Worm (Caenorhabditis elegans) whole organism, L4/young adult: ENCODE measurements around the gene F46G10.4.
A peak's percentile ranks its signal among the peaks of the same experiment; 100 is the strongest.

ENCODE experiments used
- W03F9.2 ChIP-seq: fragments of 150-350 bp; optimal IDR thresholded peaks from 2 replicates; lab custom pipeline; 2014; ENCODE audit warnings: missing biosample characterization, missing genetic modification characterization
- dao-5 ChIP-seq: sonication (generic microtip); optimal IDR thresholded peaks from 2 replicates; lab custom pipeline; 2016; ENCODE audit warnings: missing genotype, missing genetic modification characterization, moderate library complexity, missing compliant biosample characterization
- him-1 ChIP-seq: sonication (generic microtip); optimal IDR thresholded peaks from 2 replicates; lab custom pipeline; 2016; ENCODE audit warnings: missing genotype, missing genetic modification reagents, missing genetic modification characterization, missing compliant biosample characterization

The F46G10.4 gene

ce11 chrX:13339029-13339626 is 5.3 kb downstream of the F46G10.4 start:
- TF ChIP-seq dao-5 (tag; lab: Kevin White, UChicago): no peak
- no peak for TF ChIP-seq him-1
- no peak for TF ChIP-seq W03F9.2

DNA sequence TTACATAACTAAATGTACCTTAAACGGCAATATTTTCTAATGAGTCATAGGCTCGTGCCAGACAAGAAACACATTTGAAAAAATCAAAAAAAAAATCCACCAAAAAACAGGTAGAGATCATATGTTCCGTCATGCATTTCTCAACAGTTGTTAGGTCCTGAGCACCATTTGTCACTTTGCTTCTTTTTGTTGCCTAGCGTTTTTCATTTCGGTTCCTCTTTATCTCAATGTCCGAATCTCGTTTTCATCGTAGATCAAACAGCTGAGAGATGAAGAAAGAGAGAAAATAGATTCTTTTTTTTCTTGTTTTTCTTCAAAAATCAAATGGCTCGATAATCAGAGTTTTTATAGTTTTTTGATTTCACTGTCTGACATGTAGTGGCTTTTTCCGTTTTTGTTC is 7.1 kb downstream of the F46G10.4 start:
- TF ChIP-seq him-1 (no peak), dao-5 (tag; lab: Kevin White, UChicago) (no peak), W03F9.2 (no peak)

DNA sequence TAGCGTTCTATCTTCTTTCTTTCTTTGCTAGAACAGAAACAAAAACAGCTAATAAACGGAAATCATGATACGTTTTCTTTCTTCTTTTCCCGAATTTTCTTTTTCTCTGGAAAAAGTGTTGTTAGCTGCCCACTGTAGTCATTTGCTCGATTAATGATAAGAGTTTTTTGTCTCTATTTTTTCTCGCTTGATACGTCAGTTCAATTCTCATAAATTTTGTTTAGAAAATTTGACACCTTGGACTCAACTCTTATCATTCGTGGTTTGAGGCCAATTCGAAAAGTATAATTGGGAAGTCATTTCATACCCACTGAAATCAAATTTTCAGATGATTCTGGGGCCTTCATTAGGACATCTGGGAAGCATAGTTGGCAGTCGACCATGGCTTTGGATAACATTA is 8.0 kb downstream of the F46G10.4 start:
- TF ChIP-seq him-1 (no peak), dao-5 (tag; lab: Kevin White, UChicago) (no peak), W03F9.2 (no peak)

- TF ChIP-seq W03F9.2 (no peak), dao-5 (tag; lab: Kevin White, UChicago) (no peak), him-1 (no peak)
Measured at ce11 chrX:13347251-13347650, 13.4 kb downstream of the F46G10.4 start.

DNA sequence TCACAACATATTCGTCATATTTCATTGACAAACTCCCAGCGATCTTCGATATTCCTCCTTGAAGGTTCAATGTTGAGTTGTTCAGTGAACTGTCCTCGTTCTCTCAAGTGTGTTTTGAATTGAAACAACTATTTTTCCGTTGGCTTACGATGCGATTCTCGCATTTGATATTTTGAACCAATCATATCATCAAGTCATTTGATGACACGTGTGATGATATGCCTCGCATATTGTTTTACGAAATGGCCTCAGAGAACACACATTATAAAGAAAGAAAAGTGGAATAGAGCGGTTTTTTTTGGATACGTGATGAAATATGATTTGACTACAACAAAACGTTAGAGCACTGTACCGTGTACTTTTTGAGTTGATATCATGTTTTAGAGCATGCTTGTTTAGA is 14.6 kb downstream of the F46G10.4 start:
- TF ChIP-seq W03F9.2 (peak; percentile 48), dao-5 (tag; lab: Kevin White, UChicago) (no peak), him-1 (no peak)

DNA sequence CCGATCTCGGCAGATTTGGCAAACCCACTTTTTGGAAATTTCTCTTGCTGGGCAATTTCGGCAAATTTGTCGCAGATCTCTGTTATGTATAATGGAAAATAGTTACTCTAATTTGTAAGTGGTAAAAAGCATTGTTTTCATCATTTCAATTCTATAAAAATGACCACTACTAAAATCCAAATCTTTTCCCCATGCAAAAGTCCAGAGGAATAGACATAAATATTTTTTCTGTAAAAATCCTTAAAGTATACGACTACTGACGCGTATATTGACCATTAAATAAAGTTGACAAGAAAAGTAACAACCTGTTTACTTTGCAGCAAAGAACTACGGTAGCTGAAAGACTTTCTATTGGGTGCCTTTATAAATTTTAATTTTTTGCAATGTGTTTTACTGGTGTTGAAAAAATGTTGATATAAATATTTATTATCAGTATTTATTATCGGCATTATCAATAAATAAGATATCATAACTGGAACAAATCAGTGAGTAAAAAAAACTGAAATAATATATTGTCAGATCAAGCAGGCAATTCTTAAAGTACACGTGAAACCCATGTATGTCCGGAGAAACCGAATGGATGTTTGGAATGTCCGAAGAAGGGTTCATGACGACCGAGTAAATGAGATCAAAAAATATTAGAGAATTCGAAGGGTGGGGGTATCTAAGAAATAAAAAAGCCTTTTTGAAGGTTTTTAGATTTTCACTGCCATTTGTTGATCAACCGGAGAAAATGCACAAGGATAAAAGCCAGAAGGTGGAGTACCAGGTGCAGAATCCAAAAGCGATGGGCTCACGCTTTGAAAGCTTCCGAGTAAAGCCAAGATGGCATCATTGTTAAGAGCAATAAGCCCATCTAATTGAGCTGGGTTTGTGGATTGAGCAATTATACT is 15.6 kb downstream of the F46G10.4 start:
- TF ChIP-seq W03F9.2: no peak
- TF ChIP-seq him-1: no peak
- no peak for TF ChIP-seq dao-5 (tag; lab: Kevin White, UChicago)

DNA sequence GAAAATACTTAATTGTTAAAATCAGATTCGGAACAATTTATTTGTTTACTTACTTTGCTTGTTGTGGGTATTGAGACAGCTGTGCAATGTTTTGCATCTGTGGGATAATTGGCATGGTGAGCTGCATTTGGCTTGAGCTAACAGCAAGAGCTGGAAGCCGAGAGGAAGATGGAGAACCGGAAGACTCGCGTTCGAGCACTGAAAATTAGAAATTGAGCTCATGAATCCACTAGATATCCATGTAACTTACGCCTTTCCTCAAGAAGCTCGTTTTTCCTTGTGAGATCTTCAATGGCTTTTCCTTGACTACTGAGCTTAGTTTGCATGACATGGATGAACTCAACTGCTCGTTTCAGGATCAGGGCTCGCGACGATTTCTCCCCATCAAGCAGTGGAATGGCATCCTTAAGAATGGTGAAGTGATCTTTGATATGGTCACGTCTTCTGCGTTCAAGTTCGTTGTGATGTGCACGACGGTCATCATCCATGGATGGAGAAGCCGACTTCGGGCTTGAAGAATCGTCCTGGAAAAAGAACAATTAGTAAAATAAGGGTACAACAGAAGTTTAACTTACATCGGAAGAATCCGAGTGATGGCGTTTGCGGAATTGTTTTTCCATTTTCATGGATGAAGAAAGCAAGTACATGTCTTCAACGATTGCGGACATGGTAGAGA is 16.4 kb downstream of the F46G10.4 start:
- no peak for TF ChIP-seq dao-5 (tag; lab: Kevin White, UChicago)
- no peak for TF ChIP-seq W03F9.2
- TF ChIP-seq him-1: no peak

- TF ChIP-seq W03F9.2 (no peak), him-1 (no peak), dao-5 (tag; lab: Kevin White, UChicago) (no peak)
Measured at ce11 chrX:13350804-13351747, 17.2 kb downstream of the F46G10.4 start, which contains the start of gene mxl-3. TSS of gene mxl-3 (minus strand) at chrX:13350804.

DNA sequence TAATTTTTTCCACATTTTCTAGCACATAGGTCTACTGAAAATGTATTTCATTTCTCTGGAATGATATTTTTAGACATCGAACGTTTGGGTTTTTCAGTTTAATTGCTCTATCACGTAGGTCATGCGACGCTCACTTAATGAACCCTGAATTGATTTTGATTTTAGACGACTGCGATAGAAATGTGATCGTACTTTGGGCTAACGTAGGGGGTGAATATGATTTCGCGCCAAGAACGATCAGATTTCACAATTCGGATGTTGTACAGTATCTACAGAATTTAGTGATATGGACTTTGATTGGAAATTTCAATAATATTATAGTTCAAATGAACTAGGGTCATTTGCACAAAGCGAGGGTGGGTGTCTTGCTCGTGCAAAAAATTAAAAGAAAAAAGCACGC is 18.3 kb downstream of the F46G10.4 start:
- no peak for TF ChIP-seq W03F9.2
- no peak for TF ChIP-seq him-1
- TF ChIP-seq dao-5 (tag; lab: Kevin White, UChicago): no peak

- TF ChIP-seq dao-5 (tag; lab: Kevin White, UChicago) (no peak), W03F9.2 (no peak), him-1 (no peak)
Measured at ce11 chrX:13353530-13353929, 19.7 kb downstream of the F46G10.4 start.

ce11 chrX:13354672-13355407 is 21.0 kb downstream of the F46G10.4 start:
- no peak for TF ChIP-seq dao-5 (tag; lab: Kevin White, UChicago)
- TF ChIP-seq him-1: no peak
- TF ChIP-seq W03F9.2: no peak

DNA sequence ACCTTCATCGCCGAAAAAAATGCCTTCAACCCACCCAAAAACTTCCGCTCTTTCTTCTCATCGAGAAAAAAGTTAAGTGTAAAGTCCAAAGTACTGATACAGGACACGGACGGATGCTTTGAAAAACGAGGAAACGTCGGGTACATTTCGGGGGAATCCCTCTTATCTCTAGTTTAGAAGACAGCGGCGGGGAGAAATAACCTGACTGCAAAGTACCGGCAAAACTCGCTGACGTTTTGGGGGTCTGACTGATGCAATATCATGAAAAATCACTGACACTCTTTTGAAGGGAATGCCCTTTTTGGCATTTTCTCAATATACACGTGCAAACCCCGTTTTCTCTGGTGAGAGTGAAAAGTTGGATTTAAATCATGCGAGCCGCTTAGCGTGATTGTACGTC is 22.6 kb downstream of the F46G10.4 start:
- TF ChIP-seq him-1 (no peak), W03F9.2 (peak; percentile 1)

DNA sequence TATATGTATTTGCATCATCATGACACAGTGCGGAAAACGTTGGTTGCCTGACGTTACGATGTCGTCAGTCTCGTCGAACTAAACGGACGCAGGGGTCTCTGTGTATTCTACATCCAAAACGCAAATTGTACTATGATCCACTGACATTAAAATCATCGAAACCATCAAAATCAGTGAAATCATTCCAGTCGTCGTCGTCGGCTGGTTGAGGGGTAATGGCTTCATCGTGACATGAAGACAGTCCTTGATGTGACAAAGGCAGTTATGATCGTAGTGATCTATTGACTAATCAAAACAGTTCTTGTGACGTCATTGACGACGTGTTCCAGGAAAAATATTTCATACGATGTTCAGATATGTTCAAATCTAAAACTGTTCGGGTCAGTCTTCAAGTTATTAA is 23.8 kb downstream of the F46G10.4 start:
- TF ChIP-seq W03F9.2: no peak
- TF ChIP-seq him-1: no peak
- no peak for TF ChIP-seq dao-5 (tag; lab: Kevin White, UChicago)
